Worm (Caenorhabditis elegans): ENCODE results near the gene pqn-32.

pqn-32 gene

ce11 chrII:13077746-13078145 is 30.1 kb upstream of the pqn-32 start (continued):
- TF ChIP-seq cey-2 (tag; optimal IDR thresholded peaks at IDR 0.05; ENCODE audit: borderline replicate concordance, insufficient read depth) (no peak), fkh-10 (GFP tag; optimal IDR thresholded peaks at IDR 0.05) (no peak), dmd-6 (GFP tag; IDR thresholded peaks at IDR 0.05) (peak; percentile 93), F10B5.3 (tag; optimal IDR thresholded peaks at IDR 0.05) (no peak), aly-2 (tag; optimal IDR thresholded peaks at IDR 0.05) (no peak), attf-4 (tag; optimal IDR thresholded peaks at IDR 0.05) (no peak), hif-1 (tag; optimal IDR thresholded peaks at IDR 0.05) (peak in 1 of 2 experiments; percentile 27), tag-97 (GFP tag; IDR thresholded peaks at IDR 0.05) (no peak), zfp-2 (tag; optimal IDR thresholded peaks at IDR 0.05) (no peak), mxl-3 (GFP tag; optimal IDR thresholded peaks at IDR 0.05) (no peak), ceh-62 (tag; optimal IDR thresholded peaks at IDR 0.05) (no peak), lir-3 (tag; optimal IDR thresholded peaks at IDR 0.05) (no peak), lsy-2 (tag; optimal IDR thresholded peaks at IDR 0.05) (no peak), pha-4 (GFP tag; IDR thresholded peaks at IDR 0.05) (0 out of 2 replicates have a peak, but pooled peaks have one; percentile 15), pha-4 (tag; optimal IDR thresholded peaks at IDR 0.05) (no peak), Y105C5A.15 (GFP tag; IDR thresholded peaks at IDR 0.05) (no peak), saeg-2 (GFP tag; IDR thresholded peaks at IDR 0.05) (peak; percentile 15; the same call in 1 of the 2 replicates), zfp-3 (GFP tag; conservative IDR thresholded peaks at IDR 0.05) (0 out of 2 replicates have a peak, but pooled peaks have one; percentile 39), lin-13 (GFP tag; optimal IDR thresholded peaks at IDR 0.05) (peak; percentile 9), duxl-1 (tag; optimal IDR thresholded peaks at IDR 0.05; ENCODE audit: poor library complexity) (no peak), nhr-6 (tag; optimal IDR thresholded peaks at IDR 0.05) (no peak), dpl-1 (GFP tag; optimal IDR thresholded peaks at IDR 0.05) (no peak), sdz-12 (GFP tag; optimal IDR thresholded peaks at IDR 0.05) (no peak), F26F4.8 (GFP tag; conservative IDR thresholded peaks at IDR 0.05) (no peak), ama-1 (optimal IDR thresholded peaks at IDR 0.05) (no peak), F37D6.2 (tag; optimal IDR thresholded peaks at IDR 0.05) (no peak), skn-1 (tag; optimal IDR thresholded peaks at IDR 0.05) (no peak), arid-1 (GFP tag; conservative IDR thresholded peaks at IDR 0.05) (no peak), mep-1 (tag; optimal IDR thresholded peaks at IDR 0.05) (peak; percentile 27), egl-27 (tag; optimal IDR thresholded peaks at IDR 0.05) (no peak), lin-39 (tag; optimal IDR thresholded peaks at IDR 0.05) (no peak), mes-2 (tag; optimal IDR thresholded peaks at IDR 0.05; ENCODE audit: poor library complexity, severe bottlenecking) (peak; percentile 8), nhr-41 (GFP tag; IDR thresholded peaks at IDR 0.05) (no peak), nhr-102 (tag; optimal IDR thresholded peaks at IDR 0.05) (peak; percentile 80), nhr-42 (GFP tag; IDR thresholded peaks at IDR 0.05) (no peak), snpc-4 (tag; optimal IDR thresholded peaks at IDR 0.05) (no peak), unc-130 (GFP tag; optimal IDR thresholded peaks at IDR 0.05) (no peak), nhr-111 (GFP tag; optimal IDR thresholded peaks at IDR 0.05) (no peak), lin-38 (GFP tag; IDR thresholded peaks at IDR 0.05) (peak; percentile 11; the same call in 1 of the 2 replicates), zip-2 (tag; optimal IDR thresholded peaks at IDR 0.05) (no peak), egl-43 (GFP tag; IDR thresholded peaks at IDR 0.05) (no peak), ceh-82 (tag; optimal IDR thresholded peaks at IDR 0.05) (no peak), daf-19 (GFP tag; conservative IDR thresholded peaks at IDR 0.05) (no peak), zag-1 (tag; optimal IDR thresholded peaks at IDR 0.05) (no peak), nhr-237 (tag; optimal IDR thresholded peaks at IDR 0.05) (no peak), lin-15B (tag; optimal IDR thresholded peaks at IDR 0.05) (no peak), madf-9 (GFP tag; conservative IDR thresholded peaks at IDR 0.05) (no peak), dve-1 (tag; optimal IDR thresholded peaks at IDR 0.05; ENCODE audit: insufficient read depth) (peak; percentile 94), php-3 (GFP tag; IDR thresholded peaks at IDR 0.05) (peak; percentile 97), lin-1 (GFP tag; IDR thresholded peaks at IDR 0.05) (peak; percentile 86), hlh-30 (tag; optimal IDR thresholded peaks at IDR 0.05; ENCODE audit: insufficient read depth) (peak; percentile 70), vab-7 (GFP tag; IDR thresholded peaks at IDR 0.05) (no peak)
